Fruit fly (Drosophila melanogaster) whole organism, embryonic: ENCODE measurements around the gene CG17652.

Source experiments
- Ada2b ChIP-seq: fragments of 200-800 bp; sonication (Bioruptor generic); IDR thresholded peaks from 2 replicates; pipeline ENCODE4 v1.3.6; 2022; ENCODE audit warnings: missing biosample characterization, missing genetic modification characterization
- Blimp-1 ChIP-seq: fragments of 200-800 bp; sonication (Bioruptor generic); optimal IDR thresholded peaks from 3 replicates; lab custom pipeline; 2018; ENCODE audit warnings: missing biosample characterization, missing genetic modification characterization, mild to moderate bottlenecking, moderate library complexity, missing genetic modification reagents
- CG13296 ChIP-seq: fragments of 200-800 bp; sonication (Bioruptor generic); optimal IDR thresholded peaks from 3 replicates; lab custom pipeline; 2018; ENCODE audit warnings: missing biosample characterization, mild to moderate bottlenecking, missing genetic modification characterization
- CG13424 ChIP-seq: fragments of 200-800 bp; sonication (Bioruptor generic); optimal IDR thresholded peaks from 2 replicates; lab custom pipeline; 2019; ENCODE audit warnings: missing biosample characterization, mild to moderate bottlenecking, missing genetic modification characterization, moderate library complexity
- CG13624 ChIP-seq: fragments of 200-800 bp; sonication (Bioruptor generic); optimal IDR thresholded peaks from 2 replicates; lab custom pipeline; 2016; ENCODE audit warnings: missing biosample characterization, missing genetic modification characterization
- CG15479 ChIP-seq: fragments of 200-800 bp; sonication (Bioruptor generic); optimal IDR thresholded peaks from 3 replicates; lab custom pipeline; 2019; ENCODE audit warnings: missing biosample characterization, mild to moderate bottlenecking, missing genetic modification characterization, moderate library complexity
- CG30431 ChIP-seq: fragments of 200-800 bp; sonication (Bioruptor generic); optimal IDR thresholded peaks from 2 replicates; lab custom pipeline; 2017; ENCODE audit warnings: missing biosample characterization, missing genetic modification characterization
- CG34376 ChIP-seq: fragments of 200-800 bp; sonication (Bioruptor generic); optimal IDR thresholded peaks from 2 replicates; lab custom pipeline; 2018; ENCODE audit warnings: missing biosample characterization, mild to moderate bottlenecking, missing genetic modification characterization
- CG3995 ChIP-seq: fragments of 200-800 bp; sonication (Bioruptor generic); optimal IDR thresholded peaks from 3 replicates; lab custom pipeline; 2016; ENCODE audit warnings: missing biosample characterization, missing genetic modification characterization
- CG43689 ChIP-seq: fragments of 200-800 bp; sonication (Bioruptor generic); IDR thresholded peaks from 2 replicates; pipeline ENCODE4 v1.3.6; 2022; ENCODE audit warnings: missing biosample characterization, missing genetic modification characterization
- CG7357 ChIP-seq: fragments of 200-800 bp; sonication (Bioruptor generic); IDR thresholded peaks from 3 replicates; pipeline ENCODE4 v1.3.6; 2022; ENCODE audit warnings: missing biosample characterization, missing genetic modification characterization
- CG7372 ChIP-seq: fragments of 200-800 bp; sonication (Bioruptor generic); IDR thresholded peaks from 2 replicates; pipeline ENCODE4 v1.3.6; 2022; ENCODE audit warnings: missing biosample characterization, missing genetic modification characterization
- CG9797 ChIP-seq: fragments of 200-800 bp; sonication (Bioruptor generic); optimal IDR thresholded peaks from 3 replicates; lab custom pipeline; 2018; ENCODE audit warnings: missing biosample characterization, mild to moderate bottlenecking, missing genetic modification characterization
- CG9817 ChIP-seq: fragments of 200-800 bp; sonication (Bioruptor generic); optimal IDR thresholded peaks from 2 replicates; lab custom pipeline; 2018; ENCODE audit warnings: missing biosample characterization, mild to moderate bottlenecking, missing genetic modification characterization, moderate library complexity
- CrebB ChIP-seq: fragments of 200-800 bp; sonication (Bioruptor generic); optimal IDR thresholded peaks from 3 replicates; lab custom pipeline; 2018; ENCODE audit warnings: missing biosample characterization, mild to moderate bottlenecking, missing genetic modification characterization
- Dbx ChIP-seq: fragments of 200-800 bp; sonication (Bioruptor generic); IDR thresholded peaks from 3 replicates; pipeline ENCODE4 v1.3.6; 2022; ENCODE audit warnings: missing biosample characterization, missing genetic modification characterization
- GATAe ChIP-seq: fragments of 200-800 bp; sonication (Bioruptor generic); conservative IDR thresholded peaks from 2 replicates; pipeline ENCODE4 v1.3.6; 2022; ENCODE audit warnings: missing biosample characterization, missing genetic modification characterization
- Nf-YC ChIP-seq: fragments of 200-800 bp; optimal IDR thresholded peaks from 3 replicates; lab custom pipeline; 2019; ENCODE audit warnings: missing biosample characterization, mild to moderate bottlenecking, missing genetic modification characterization, moderate library complexity
- Pdp1 ChIP-seq, 2 experiments: fragments of 200-800 bp; sonication (Bioruptor generic); optimal IDR thresholded peaks; 3 replicates each; lab custom pipeline; 2016; ENCODE audit warnings: missing biosample characterization in 2 of 2, missing genetic modification characterization in 2 of 2, mild to moderate bottlenecking in 1 of 2, moderate library complexity in 1 of 2
- Six4 ChIP-seq: fragments of 200-800 bp; sonication (Bioruptor generic); optimal IDR thresholded peaks from 2 replicates; lab custom pipeline; 2016; ENCODE audit warnings: missing biosample characterization, missing genetic modification characterization
- Vsx1 ChIP-seq: fragments of 200-800 bp; sonication (Bioruptor generic); optimal IDR thresholded peaks from 2 replicates; lab custom pipeline; 2017; ENCODE audit warnings: missing biosample characterization, mild to moderate bottlenecking, missing genetic modification characterization, missing genetic modification reagents
- abd-A ChIP-seq: fragments of 200-800 bp; sonication (Bioruptor generic); optimal IDR thresholded peaks from 3 replicates; lab custom pipeline; 2019; ENCODE audit warnings: missing biosample characterization, mild to moderate bottlenecking, missing genetic modification characterization, moderate library complexity
- ase ChIP-seq: fragments of 200-800 bp; sonication (Bioruptor generic); IDR thresholded peaks from 3 replicates; pipeline ENCODE4 v1.3.6; 2022; ENCODE audit warnings: missing biosample characterization, missing genetic modification characterization
- cg ChIP-seq: fragments of 200-800 bp; sonication (Bioruptor generic); optimal IDR thresholded peaks from 3 replicates; lab custom pipeline; 2019; ENCODE audit warnings: missing biosample characterization, mild to moderate bottlenecking, missing genetic modification characterization, moderate library complexity
- chinmo ChIP-seq: fragments of 200-800 bp; sonication (Bioruptor generic); IDR thresholded peaks from 4 replicates; pipeline ENCODE4 v1.3.6; 2022; ENCODE audit warnings: missing biosample characterization, missing genetic modification characterization; ENCODE audit not compliant: partially characterized antibody
- chn ChIP-seq: fragments of 200-800 bp; sonication (Bioruptor generic); optimal IDR thresholded peaks from 2 replicates; lab custom pipeline; 2016; ENCODE audit warnings: missing biosample characterization, missing genetic modification characterization
- crol ChIP-seq: fragments of 200-800 bp; sonication (Bioruptor generic); IDR thresholded peaks from 2 replicates; pipeline ENCODE4 v1.3.6; 2022; ENCODE audit warnings: missing biosample characterization, missing genetic modification characterization
- dmrt99B ChIP-seq: fragments of 200-800 bp; sonication (Bioruptor generic); optimal IDR thresholded peaks from 2 replicates; lab custom pipeline; 2018; ENCODE audit warnings: missing biosample characterization, mild to moderate bottlenecking, missing genetic modification characterization, moderate library complexity
- ftz-f1 ChIP-seq: fragments of 200-800 bp; sonication (Bioruptor generic); optimal IDR thresholded peaks from 2 replicates; lab custom pipeline; 2016; ENCODE audit warnings: missing biosample characterization, missing genetic modification characterization
- kah ChIP-seq: fragments of 200-800 bp; sonication (Bioruptor generic); optimal IDR thresholded peaks from 2 replicates; lab custom pipeline; 2018; ENCODE audit warnings: missing biosample characterization, mild to moderate bottlenecking, missing genetic modification characterization
- kay ChIP-seq: fragments of 200-800 bp; sonication (Bioruptor generic); optimal IDR thresholded peaks from 2 replicates; lab custom pipeline; 2016; ENCODE audit warnings: missing biosample characterization, missing genetic modification characterization
- mam ChIP-seq: fragments of 200-800 bp; sonication (Bioruptor generic); optimal IDR thresholded peaks from 3 replicates; lab custom pipeline; 2016; ENCODE audit warnings: missing biosample characterization, missing genetic modification characterization
- oc ChIP-seq: fragments of 200-800 bp; sonication (Bioruptor generic); optimal IDR thresholded peaks from 2 replicates; lab custom pipeline; 2018; ENCODE audit warnings: missing biosample characterization, mild to moderate bottlenecking, missing genetic modification characterization, moderate library complexity
- pan ChIP-seq, 4 experiments: fragments of >200 bp in 3 of 4; fragments of 200-800 bp in 1 of 4; sonication (Bioruptor generic) in 1 of 4; optimal IDR thresholded peaks in 3 of 4; IDR thresholded peaks in 1 of 4; 2 replicates each; pipeline versions ENCODE4 v1.3.6 to Lab custom; 2017 to 2022; ENCODE audit warnings: missing biosample characterization in 2 of 4, missing genetic modification characterization in 2 of 4, mixed read lengths in 1 of 4
- pita ChIP-seq: fragments of 200-800 bp; sonication (Bioruptor generic); optimal IDR thresholded peaks from 2 replicates; lab custom pipeline; 2017; ENCODE audit warnings: missing biosample characterization, mild to moderate bottlenecking, missing genetic modification characterization
- sens ChIP-seq: fragments of 200-800 bp; sonication (Bioruptor generic); peaks from one replicate; lab custom pipeline; 2016; ENCODE audit warnings: missing biosample characterization, missing genetic modification characterization
- sens-2 ChIP-seq: fragments of 200-800 bp; sonication (Bioruptor generic); IDR thresholded peaks from 2 replicates; pipeline ENCODE4 v1.3.6; 2022; ENCODE audit warnings: missing biosample characterization, missing genetic modification characterization
- sob ChIP-seq: fragments of 200-800 bp; sonication (Bioruptor generic); IDR thresholded peaks from 2 replicates; pipeline ENCODE4 v1.3.6; 2022; ENCODE audit warnings: missing biosample characterization, missing genetic modification characterization
- usp ChIP-seq: fragments of >200 bp; optimal IDR thresholded peaks from 2 replicates; lab custom pipeline; 2017; ENCODE audit warnings: missing biosample characterization, missing genetic modification characterization

The CG17652 gene

dm6 chr2L:1692857-1693256 lies 39.3 kb downstream of the CG17652 start:
- TF ChIP-seq crol (GFP tag; lab: Robert Waterston, UW) (peak; percentile 60; the same call in 1 of the 2 replicates), Blimp-1 (GFP tag; lab: Kevin White, UChicago) (peak; percentile 33), CG34376 (GFP tag; lab: Kevin White, UChicago) (peak; percentile 5), CG7357 (GFP tag; lab: Robert Waterston, UW) (no peak), usp (GFP tag; lab: Kevin White, UChicago) (no peak), oc (tag; lab: Kevin White, UChicago) (no peak), mam (GFP tag; lab: Kevin White, UChicago) (no peak), abd-A (tag; lab: Kevin White, UChicago) (no peak), ase (GFP tag; lab: Robert Waterston, UW) (no peak), chinmo (GFP tag; lab: Robert Waterston, UW) (peak; percentile 99), sens-2 (GFP tag; lab: Robert Waterston, UW) (peak; percentile 69; the same call in 1 of the 2 replicates), Ada2b (GFP tag; lab: Robert Waterston, UW) (no peak), sob (GFP tag; lab: Robert Waterston, UW) (0 out of 2 replicates have a peak, but pooled peaks have one; percentile 18), pita (no peak), CG30431 (GFP tag; lab: Kevin White, UChicago) (no peak), CG43689 (GFP tag; lab: Robert Waterston, UW) (no peak), CG7372 (GFP tag; lab: Robert Waterston, UW) (peak; percentile 71), dmrt99B (tag; lab: Kevin White, UChicago) (no peak), chn (GFP tag; lab: Kevin White, UChicago) (no peak), Dbx (GFP tag; lab: Robert Waterston, UW) (0 out of 3 replicates have a peak, but pooled peaks have one; percentile 8), Pdp1 (GFP tag; optimal IDR thresholded peaks at IDR 0.05; lab: Kevin White, UChicago) (peak in 1 of 2 experiments; percentile 97), CG9797 (GFP tag; lab: Kevin White, UChicago) (no peak), CG13424 (tag; lab: Kevin White, UChicago) (no peak), kah (GFP tag; lab: Kevin White, UChicago) (no peak), kay (peak; percentile 3), sens (GFP tag; lab: Kevin White, UChicago) (no peak), cg (peak; percentile 8), pan (optimal IDR thresholded peaks at IDR 0.05; lab: Kevin White, UChicago) (no peak), pan (GFP tag; optimal IDR thresholded peaks at IDR 0.05 in 1 of 2, IDR thresholded peaks at IDR 0.05 in 1 of 2) (peak in 1 of 2 experiments; percentile 47), CG9817 (tag; lab: Kevin White, UChicago) (no peak), GATAe (GFP tag; lab: Robert Waterston, UW) (peak; percentile 32; the same call in 1 of the 2 replicates), CG13296 (GFP tag; lab: Kevin White, UChicago) (no peak), Six4 (GFP tag; lab: Kevin White, UChicago) (no peak), Vsx1 (GFP tag; lab: Kevin White, UChicago) (peak; percentile 10), CrebB (tag; lab: Kevin White, UChicago) (no peak), Nf-YC (tag; lab: Kevin White, UChicago) (peak; percentile 71), CG15479 (GFP tag; lab: Kevin White, UChicago) (no peak), ftz-f1 (peak; percentile 31), CG3995 (GFP tag; lab: Kevin White, UChicago) (no peak), CG13624 (peak; percentile 35)
